Worm (Caenorhabditis elegans) whole organism, young adult: ENCODE measurements around the gene srt-32.

ENCODE experiments used
- B0019.2 ChIP-seq: fragments of 200-800 bp; sonication (Bioruptor generic); conservative IDR thresholded peaks from 2 replicates; pipeline ENCODE4 v1.3.6; 2022; ENCODE audit warnings: missing genetic modification reagents, missing genetic modification characterization, missing compliant biosample characterization
- C06A6.2 ChIP-seq: fragments of 200-800 bp; sonication (Bioruptor generic); conservative IDR thresholded peaks from 2 replicates; pipeline ENCODE4 v1.3.6; 2022; ENCODE audit warnings: missing genetic modification characterization, missing compliant biosample characterization
- F10E7.11 ChIP-seq: sonication (generic microtip); optimal IDR thresholded peaks from 2 replicates; lab custom pipeline; 2017; ENCODE audit warnings: mild to moderate bottlenecking, missing genetic modification characterization, moderate library complexity, missing compliant biosample characterization
- F22D6.2 ChIP-seq: sonication (generic microtip); optimal IDR thresholded peaks from 2 replicates; lab custom pipeline; 2016; ENCODE audit warnings: mild to moderate bottlenecking, missing genetic modification characterization, missing compliant biosample characterization
- F49E8.2 ChIP-seq: sonication (generic microtip); optimal IDR thresholded peaks from 3 replicates; lab custom pipeline; 2017; ENCODE audit warnings: missing genetic modification characterization, mild to moderate bottlenecking, missing compliant biosample characterization, antibody characterized with exemption, moderate library complexity; ENCODE audit not compliant: insufficient read depth
- F52B5.7 ChIP-seq: sonication (generic microtip); optimal IDR thresholded peaks from 2 replicates; lab custom pipeline; 2016; ENCODE audit warnings: mild to moderate bottlenecking, missing genetic modification characterization, missing compliant biosample characterization
- F57A8.1 ChIP-seq: fragments of 200-800 bp; sonication (Bioruptor generic); optimal IDR thresholded peaks from 2 replicates; lab custom pipeline; 2018; ENCODE audit warnings: mild to moderate bottlenecking, missing genetic modification characterization, moderate library complexity, missing compliant biosample characterization
- T07F8.4 ChIP-seq: sonication (generic microtip); optimal IDR thresholded peaks from 2 replicates; lab custom pipeline; 2016; ENCODE audit warnings: mild to moderate bottlenecking, missing genetic modification characterization, moderate library complexity, missing compliant biosample characterization
- Y53F4B.3 ChIP-seq: fragments of 200-800 bp; sonication (Bioruptor generic); IDR thresholded peaks from 2 replicates; pipeline ENCODE4 v1.3.6; 2022; ENCODE audit warnings: missing genetic modification reagents, missing genetic modification characterization, missing compliant biosample characterization
- Y56A3A.18 ChIP-seq: fragments of 200-800 bp; sonication (Bioruptor generic); IDR thresholded peaks from 2 replicates; pipeline ENCODE4 v1.3.6; 2022; ENCODE audit warnings: missing genetic modification reagents, missing genetic modification characterization, missing compliant biosample characterization
- Y95B8A.8 ChIP-seq: fragments of 200-800 bp; sonication (Bioruptor generic); IDR thresholded peaks from 2 replicates; pipeline ENCODE4 v1.3.6; 2022; ENCODE audit warnings: missing genetic modification reagents, missing genetic modification characterization, missing compliant biosample characterization
- athp-1 ChIP-seq: sonication (generic microtip); optimal IDR thresholded peaks from 2 replicates; lab custom pipeline; 2017; ENCODE audit warnings: mild to moderate bottlenecking, missing genetic modification characterization, missing compliant biosample characterization
- attf-3 ChIP-seq: fragments of 200-800 bp; sonication (Bioruptor generic); conservative IDR thresholded peaks from 2 replicates; pipeline ENCODE4 v1.3.6; 2022; ENCODE audit warnings: missing genetic modification reagents, missing genetic modification characterization, missing compliant biosample characterization
- bed-2 ChIP-seq: fragments of 200-800 bp; sonication (Bioruptor generic); IDR thresholded peaks from 2 replicates; pipeline ENCODE4 v1.3.6; 2022; ENCODE audit warnings: missing genetic modification reagents, missing genetic modification characterization, missing compliant biosample characterization
- cebp-2 ChIP-seq: fragments of 200-800 bp; sonication (Bioruptor generic); IDR thresholded peaks from 2 replicates; pipeline ENCODE4 v1.3.6; 2022; ENCODE audit warnings: missing genetic modification characterization, missing compliant biosample characterization
- ceh-100 ChIP-seq: fragments of 200-800 bp; sonication (Bioruptor generic); IDR thresholded peaks from 2 replicates; pipeline ENCODE4 v1.3.6; 2022; ENCODE audit warnings: missing genetic modification reagents, missing genetic modification characterization, missing compliant biosample characterization
- dpff-1 ChIP-seq: sonication (generic microtip); optimal IDR thresholded peaks from 2 replicates; lab custom pipeline; 2017; ENCODE audit warnings: mild to moderate bottlenecking, missing genetic modification characterization, missing compliant biosample characterization
- egrh-3 ChIP-seq: fragments of 200-800 bp; sonication (Bioruptor generic); IDR thresholded peaks from 2 replicates; pipeline ENCODE4 v1.3.6; 2022; ENCODE audit warnings: missing genetic modification reagents, missing genetic modification characterization, missing compliant biosample characterization
- hlh-12 ChIP-seq: sonication (generic microtip); optimal IDR thresholded peaks from 2 replicates; lab custom pipeline; 2016; ENCODE audit warnings: missing genetic modification characterization, missing compliant biosample characterization
- lag-1 ChIP-seq: fragments of 200-800 bp; sonication (Bioruptor generic); IDR thresholded peaks from 2 replicates; pipeline ENCODE4 v1.3.6; 2022; ENCODE audit warnings: missing genetic modification reagents, missing genetic modification characterization, missing compliant biosample characterization
- let-526 ChIP-seq: fragments of 200-800 bp; sonication (Bioruptor generic); IDR thresholded peaks from 2 replicates; pipeline ENCODE4 v1.3.6; 2022; ENCODE audit warnings: missing genetic modification reagents, missing genetic modification characterization, missing compliant biosample characterization
- let-607 ChIP-seq, 2 experiments: fragments of 200-800 bp in 1 of 2; sonication (Bioruptor generic) in 1 of 2; sonication (generic microtip) in 1 of 2; optimal IDR thresholded peaks; 2 replicates each; lab custom pipeline; 2016 to 2018; ENCODE audit warnings: mild to moderate bottlenecking in 2 of 2, missing compliant biosample characterization in 2 of 2, missing genetic modification characterization in 2 of 2, moderate library complexity in 2 of 2, missing genotype in 1 of 2
- lin-35 ChIP-seq, 3 experiments: fragments of 150-350 bp in 2 of 3; sonication (generic microtip) in 1 of 3; optimal IDR thresholded peaks; 2 replicates each; lab custom pipeline; 2014 to 2018; ENCODE audit warnings: missing biosample characterization in 3 of 3, missing genetic modification characterization in 3 of 3, missing genetic modification reagents in 3 of 3
- lin-40 ChIP-seq: sonication (generic microtip); optimal IDR thresholded peaks from 2 replicates; lab custom pipeline; 2016; ENCODE audit warnings: missing genetic modification characterization, mild to moderate bottlenecking, missing compliant biosample characterization, missing genotype, missing genetic modification reagents
- lir-1 ChIP-seq: fragments of 200-800 bp; sonication (Bioruptor generic); conservative IDR thresholded peaks from 2 replicates; pipeline ENCODE4 v1.3.6; 2022; ENCODE audit warnings: missing genetic modification reagents, missing genetic modification characterization, missing compliant biosample characterization
- madf-10 ChIP-seq: sonication (generic microtip); optimal IDR thresholded peaks from 2 replicates; lab custom pipeline; 2016; ENCODE audit warnings: mild to moderate bottlenecking, missing genetic modification characterization, missing compliant biosample characterization
- madf-6 ChIP-seq: fragments of 200-800 bp; sonication (Bioruptor generic); IDR thresholded peaks from 2 replicates; pipeline ENCODE4 v1.3.6; 2022; ENCODE audit warnings: missing genetic modification reagents, missing genetic modification characterization, missing compliant biosample characterization
- mxl-1 ChIP-seq: sonication (generic microtip); optimal IDR thresholded peaks from 2 replicates; lab custom pipeline; 2016; ENCODE audit warnings: missing genetic modification characterization, missing compliant biosample characterization
- nfyb-1 ChIP-seq: fragments of 200-800 bp; sonication (Bioruptor generic); IDR thresholded peaks from 2 replicates; pipeline ENCODE4 v1.3.6; 2022; ENCODE audit warnings: missing genetic modification reagents, missing genetic modification characterization, missing compliant biosample characterization
- nhr-179 ChIP-seq: sonication (generic microtip); optimal IDR thresholded peaks from 2 replicates; lab custom pipeline; 2016; ENCODE audit warnings: mild to moderate bottlenecking, missing genetic modification characterization, missing compliant biosample characterization
- nhr-27 ChIP-seq: fragments of 200-800 bp; sonication (Bioruptor generic); optimal IDR thresholded peaks from 2 replicates; lab custom pipeline; 2018; ENCODE audit warnings: mild to moderate bottlenecking, missing genetic modification characterization, moderate library complexity, missing compliant biosample characterization
- nhr-90 ChIP-seq: sonication (generic microtip); optimal IDR thresholded peaks from 2 replicates; lab custom pipeline; 2016; ENCODE audit warnings: missing genotype, mild to moderate bottlenecking, missing genetic modification characterization, missing compliant biosample characterization
- pbrm-1 ChIP-seq: fragments of 200-800 bp; sonication (Bioruptor generic); IDR thresholded peaks from 2 replicates; pipeline ENCODE4 v1.3.6; 2022; ENCODE audit warnings: missing genetic modification reagents, missing genetic modification characterization, missing compliant biosample characterization
- pha-4 ChIP-seq: fragments of 150-350 bp; sonication (generic microtip); optimal IDR thresholded peaks from 2 replicates; lab custom pipeline; 2014; ENCODE audit warnings: missing biosample characterization, missing genetic modification reagents, missing genetic modification characterization
- rcor-1 ChIP-seq: fragments of 200-800 bp; sonication (Bioruptor generic); IDR thresholded peaks from 2 replicates; pipeline ENCODE4 v1.3.6; 2022; ENCODE audit warnings: missing genetic modification reagents, missing genetic modification characterization, missing compliant biosample characterization
- rec-8 ChIP-seq, 2 experiments: sonication (generic microtip); optimal IDR thresholded peaks; 2 replicates each; lab custom pipeline; 2016; ENCODE audit warnings: mild to moderate bottlenecking in 2 of 2, missing genetic modification characterization in 2 of 2, missing genetic modification reagents in 2 of 2, missing genotype in 2 of 2, missing biosample characterization in 1 of 2, missing compliant biosample characterization in 1 of 2, moderate library complexity in 1 of 2
- rpc-1 ChIP-seq, 2 experiments: fragments of 150-350 bp in 1 of 2; sonication (generic microtip) in 1 of 2; optimal IDR thresholded peaks; 2 replicates each; lab custom pipeline; 2014 to 2018; ENCODE audit warnings: missing biosample characterization in 1 of 2, missing genetic modification characterization in 1 of 2, missing genetic modification reagents in 1 of 2, missing genotype in 1 of 2
- snpc-1.1 ChIP-seq: sonication (generic microtip); optimal IDR thresholded peaks from 2 replicates; lab custom pipeline; 2017; ENCODE audit warnings: missing genetic modification characterization, mild to moderate bottlenecking, missing compliant biosample characterization, antibody characterized with exemption, moderate library complexity, missing genotype, missing genetic modification reagents; ENCODE audit not compliant: insufficient read depth
- snpc-1.3 ChIP-seq: sonication (generic microtip); optimal IDR thresholded peaks from 2 replicates; lab custom pipeline; 2017; ENCODE audit warnings: missing genetic modification characterization, mild to moderate bottlenecking, missing compliant biosample characterization, antibody characterized with exemption, moderate library complexity, missing genotype, missing genetic modification reagents; ENCODE audit not compliant: insufficient read depth
- snpc-4 ChIP-seq, 5 experiments: fragments of 150-350 bp in 1 of 5; sonication (generic microtip) in 4 of 5; optimal IDR thresholded peaks; 2 replicates each; lab custom pipeline; 2014 to 2018; ENCODE audit warnings: missing genetic modification characterization in 5 of 5, missing biosample characterization in 3 of 5, antibody characterized with exemption in 2 of 5, mild to moderate bottlenecking in 2 of 5, missing compliant biosample characterization in 2 of 5, missing genotype in 2 of 5, moderate library complexity in 2 of 5, missing genetic modification reagents in 1 of 5
- unc-62 ChIP-seq: fragments of 150-350 bp; optimal IDR thresholded peaks from 2 replicates; lab custom pipeline; 2014; ENCODE audit warnings: missing biosample characterization, missing genetic modification reagents, missing genetic modification characterization
- xnd-1 ChIP-seq: sonication (generic microtip); optimal IDR thresholded peaks from 2 replicates; lab custom pipeline; 2016; ENCODE audit warnings: missing genotype, missing genetic modification reagents, missing genetic modification characterization, missing compliant biosample characterization
- zfh-2 ChIP-seq: fragments of 200-800 bp; sonication (Bioruptor generic); conservative IDR thresholded peaks from 2 replicates; pipeline ENCODE4 v1.3.6; 2022; ENCODE audit warnings: missing genetic modification reagents, missing genetic modification characterization, missing compliant biosample characterization
- ztf-3 ChIP-seq: fragments of 200-800 bp; sonication (Bioruptor generic); optimal IDR thresholded peaks from 2 replicates; lab custom pipeline; 2018; ENCODE audit warnings: mild to moderate bottlenecking, missing genetic modification characterization, missing compliant biosample characterization

srt-32 gene

DNA sequence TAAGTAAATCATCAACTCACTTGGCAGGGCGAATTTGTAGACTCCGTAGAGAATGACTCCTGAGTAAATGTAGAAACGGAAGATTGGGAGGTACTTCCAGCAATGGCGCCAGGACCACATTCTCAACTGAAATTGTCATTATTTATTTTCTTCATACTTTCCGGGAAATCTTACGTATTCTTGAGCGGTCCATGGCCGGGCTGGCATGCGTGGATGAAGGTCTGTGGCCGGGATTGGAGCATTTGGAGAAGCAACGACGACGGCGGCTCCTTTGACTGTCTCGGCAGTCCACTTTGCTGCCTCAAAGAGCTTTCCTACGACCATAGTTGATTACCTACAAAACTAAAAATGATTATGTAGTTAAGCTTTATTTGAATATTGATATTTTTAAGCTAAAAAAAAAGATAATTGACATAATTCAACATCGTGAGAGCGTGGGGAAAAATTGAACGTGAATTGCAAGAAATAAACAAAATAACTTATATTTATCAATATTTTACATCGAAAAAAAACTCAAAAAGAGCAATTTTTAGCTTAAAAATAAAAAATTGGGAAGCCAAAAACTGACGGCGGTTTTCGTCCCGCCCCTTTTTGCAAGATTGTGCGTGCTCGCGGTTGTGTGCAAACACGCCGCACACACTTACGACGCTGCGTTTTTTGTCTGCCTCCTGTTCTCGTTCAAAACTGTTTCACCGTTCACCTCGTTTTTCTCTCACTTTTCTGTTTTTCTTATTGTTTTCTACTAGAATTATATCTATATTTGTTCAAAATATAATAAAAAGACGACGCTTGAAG lies 35.4 kb upstream of the srt-32 start, which contains the start of gene ril-1 (continued):
- no peak for TF ChIP-seq let-607 (tag; optimal IDR thresholded peaks at IDR 0.05; lab: Kevin White, UChicago)
- 0 out of 2 replicates have a peak, but pooled peaks have one; percentile 24 for TF ChIP-seq rcor-1 (GFP tag; lab: Robert Waterston, UW)
- no peak for TF ChIP-seq madf-10 (tag; lab: Kevin White, UChicago)
- no peak for TF ChIP-seq mxl-1
- TF ChIP-seq let-526 (GFP tag; lab: Robert Waterston, UW), result no peak
- TF ChIP-seq lin-35 (GFP tag; optimal IDR thresholded peaks at IDR 0.05; lab: Kevin White, UChicago), result peak in 1 of 3 experiments; percentile 38
- no peak for TF ChIP-seq egrh-3 (GFP tag; lab: Robert Waterston, UW)
- no peak for TF ChIP-seq zfh-2
- no peak for TF ChIP-seq Y53F4B.3 (GFP tag; lab: Robert Waterston, UW)
- peak; percentile 34 for TF ChIP-seq snpc-4 (GFP tag; optimal IDR thresholded peaks at IDR 0.05; lab: Kevin White, UChicago)
- TF ChIP-seq snpc-4 (tag; optimal IDR thresholded peaks at IDR 0.05; lab: Kevin White, UChicago), result peak in 2 of 4 experiments; percentile 46 to 57
- no peak for TF ChIP-seq nhr-90 (tag; lab: Kevin White, UChicago)
- no peak for TF ChIP-seq lin-40
- TF ChIP-seq nhr-27, result no peak
- TF ChIP-seq madf-6 (GFP tag; lab: Robert Waterston, UW), result 0 out of 2 replicates have a peak, but pooled peaks have one; percentile 7
- TF ChIP-seq F22D6.2 (tag; lab: Kevin White, UChicago), result no peak
- TF ChIP-seq athp-1 (tag; lab: Kevin White, UChicago), result no peak
- no peak for TF ChIP-seq lir-1
- TF ChIP-seq nfyb-1 (GFP tag; lab: Robert Waterston, UW), result peak; percentile 26; the same call in 1 of the 2 replicates
- TF ChIP-seq snpc-1.3 (tag; lab: Kevin White, UChicago), result no peak
- TF ChIP-seq T07F8.4 (tag; lab: Kevin White, UChicago), result no peak
- TF ChIP-seq F49E8.2 (tag; lab: Kevin White, UChicago), result no peak
- TF ChIP-seq C06A6.2 (GFP tag; lab: Robert Waterston, UW), result no peak
- no peak for TF ChIP-seq cebp-2
- TF ChIP-seq attf-3 (GFP tag; lab: Robert Waterston, UW), result no peak
- no peak for TF ChIP-seq B0019.2 (GFP tag; lab: Robert Waterston, UW)
- no peak for TF ChIP-seq nhr-179
- no peak for TF ChIP-seq unc-62
- TF ChIP-seq F10E7.11 (tag; lab: Kevin White, UChicago), result no peak
- no peak for TF ChIP-seq F57A8.1 (GFP tag; lab: Kevin White, UChicago)
- no peak for TF ChIP-seq pha-4 (tag; lab: Kevin White, UChicago)
- no peak for TF ChIP-seq xnd-1 (tag; lab: Kevin White, UChicago)
- peak; percentile 53; the same call in 1 of the 2 replicates for TF ChIP-seq ceh-100
- TF ChIP-seq Y95B8A.8 (GFP tag; lab: Robert Waterston, UW), result no peak
- TF ChIP-seq bed-2, result no peak

DNA sequence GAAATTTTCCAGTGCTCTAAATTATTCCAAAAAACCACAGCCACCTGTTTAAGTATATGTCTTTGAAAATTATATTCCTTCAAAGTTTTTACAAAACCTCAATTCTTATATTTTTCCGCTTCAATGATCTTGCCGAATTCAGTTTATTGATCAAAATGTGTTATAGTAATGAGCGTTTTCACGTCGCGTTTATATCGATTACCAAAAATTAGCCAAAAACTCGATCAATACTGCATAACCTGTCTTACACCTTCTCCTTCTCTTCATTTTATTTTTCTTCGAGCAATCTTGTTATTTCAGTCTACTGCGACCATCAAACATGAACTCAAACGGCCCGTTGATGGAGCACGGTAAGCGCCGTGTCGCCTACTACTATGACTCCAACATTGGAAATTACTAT lies 34.3 kb upstream of the srt-32 start, which contains the start of gene hda-1:
hda-1 (plus strand) TSS at position 301 of the 400 bp plus-strand sequence.
- TF ChIP-seq hlh-12 (tag; lab: Kevin White, UChicago) (no peak), F52B5.7 (no peak), F22D6.2 (tag; lab: Kevin White, UChicago) (no peak), madf-10 (tag; lab: Kevin White, UChicago) (no peak), snpc-1.1 (tag; lab: Kevin White, UChicago) (no peak), rpc-1 (optimal IDR thresholded peaks at IDR 0.05; lab: Kevin White, UChicago) (no peak), rpc-1 (tag; optimal IDR thresholded peaks at IDR 0.05; lab: Kevin White, UChicago) (no peak), nhr-90 (tag; lab: Kevin White, UChicago) (no peak), rec-8 (tag; optimal IDR thresholded peaks at IDR 0.05; lab: Kevin White, UChicago) (no peak), lag-1 (GFP tag; lab: Robert Waterston, UW) (no peak), B0019.2 (GFP tag; lab: Robert Waterston, UW) (no peak), Y56A3A.18 (no peak), ztf-3 (no peak), rcor-1 (GFP tag; lab: Robert Waterston, UW) (no peak), pbrm-1 (GFP tag; lab: Robert Waterston, UW) (no peak), bed-2 (no peak), attf-3 (GFP tag; lab: Robert Waterston, UW) (no peak), C06A6.2 (GFP tag; lab: Robert Waterston, UW) (no peak), dpff-1 (tag; lab: Kevin White, UChicago) (no peak)
